Worm (Caenorhabditis elegans) whole organism, early embryonic: ENCODE measurements around the gene cyp-31A5.

ENCODE experiments used
- aly-1 ChIP-seq: sonication (generic microtip); optimal IDR thresholded peaks from 2 replicates; lab custom pipeline; 2016; ENCODE audit warnings: missing genetic modification characterization, missing compliant biosample characterization
- ama-1 ChIP-seq: fragments of 150-350 bp; optimal IDR thresholded peaks from 2 replicates; lab custom pipeline; 2014
- ceh-13 ChIP-seq: fragments of 200-800 bp; sonication (Bioruptor generic); optimal IDR thresholded peaks from 2 replicates; lab custom pipeline; 2018; ENCODE audit warnings: mild to moderate bottlenecking, missing genetic modification characterization, missing compliant biosample characterization
- ets-7 ChIP-seq: sonication (generic microtip); optimal IDR thresholded peaks from 2 replicates; lab custom pipeline; 2016; ENCODE audit warnings: missing genotype, missing genetic modification characterization, missing compliant biosample characterization
- flt-1 ChIP-seq: fragments of 200-800 bp; sonication (Bioruptor generic); IDR thresholded peaks from 2 replicates; pipeline ENCODE4 v1.3.6; 2022; ENCODE audit warnings: missing genetic modification characterization, missing compliant biosample characterization
- hnd-1 ChIP-seq: sonication (generic microtip); optimal IDR thresholded peaks from 2 replicates; lab custom pipeline; 2016; ENCODE audit warnings: missing genetic modification characterization, missing compliant biosample characterization
- scrt-1 ChIP-seq: fragments of 200-800 bp; sonication (Bioruptor generic); IDR thresholded peaks from 2 replicates; pipeline ENCODE4 v1.3.6; 2022; ENCODE audit warnings: missing genetic modification characterization, missing compliant biosample characterization
- sea-1 ChIP-seq: fragments of 200-800 bp; sonication (Bioruptor generic); conservative IDR thresholded peaks from 2 replicates; pipeline ENCODE4 v1.3.6; 2022; ENCODE audit warnings: missing genetic modification characterization, missing compliant biosample characterization
- tbx-11 ChIP-seq: fragments of 200-800 bp; sonication (Bioruptor generic); IDR thresholded peaks from 2 replicates; pipeline ENCODE4 v1.3.6; 2022; ENCODE audit warnings: missing genetic modification characterization, missing compliant biosample characterization
- tbx-37 ChIP-seq: fragments of 200-800 bp; sonication (Bioruptor generic); conservative IDR thresholded peaks from 2 replicates; pipeline ENCODE4 v1.3.6; 2022; ENCODE audit warnings: missing genetic modification reagents, missing genetic modification characterization, missing compliant biosample characterization

- TF ChIP-seq scrt-1 (GFP tag; lab: Robert Waterston, UW) (no peak), hnd-1 (tag; lab: Kevin White, UChicago) (no peak), ama-1 (lab: Kevin White, UChicago) (no peak), ceh-13 (GFP tag; lab: Kevin White, UChicago) (no peak), flt-1 (no peak), tbx-37 (GFP tag; lab: Robert Waterston, UW) (no peak), sea-1 (no peak), tbx-11 (GFP tag; lab: Robert Waterston, UW) (no peak), ets-7 (tag; lab: Kevin White, UChicago) (no peak), aly-1 (tag; lab: Kevin White, UChicago) (no peak)
Observed at ce11 chrIV:13374918-13375317, 26.2 kb upstream of the cyp-31A5 start.
